Worm (Caenorhabditis elegans) whole organism, late embryonic: Measurements from ENCODE around the gene F32D8.13.

Experiments used
- Y22D7AL.16 ChIP-seq: sonication (generic microtip); optimal IDR thresholded peaks from 2 replicates; lab custom pipeline; 2016; ENCODE audit warnings: missing genetic modification characterization, missing compliant biosample characterization
- ama-1 ChIP-seq: fragments of 150-350 bp; optimal IDR thresholded peaks from 2 replicates; lab custom pipeline; 2014
- ceh-19 ChIP-seq: fragments of 200-800 bp; sonication (Bioruptor generic); optimal IDR thresholded peaks from 2 replicates; lab custom pipeline; 2018; ENCODE audit warnings: mild to moderate bottlenecking, missing genetic modification characterization, missing compliant biosample characterization
- ceh-2 ChIP-seq: sonication (generic microtip); optimal IDR thresholded peaks from 2 replicates; lab custom pipeline; 2016; ENCODE audit warnings: missing genotype, missing genetic modification characterization, missing compliant biosample characterization
- ceh-31 ChIP-seq: sonication (generic microtip); optimal IDR thresholded peaks from 2 replicates; lab custom pipeline; 2016; ENCODE audit warnings: missing genetic modification characterization, missing compliant biosample characterization
- dmd-4 ChIP-seq: sonication (generic microtip); optimal IDR thresholded peaks from 2 replicates; lab custom pipeline; 2016; ENCODE audit warnings: borderline replicate concordance, missing genetic modification characterization, missing compliant biosample characterization
- hlh-15 ChIP-seq: sonication (generic microtip); optimal IDR thresholded peaks from 2 replicates; lab custom pipeline; 2016; ENCODE audit warnings: missing genetic modification characterization, missing compliant biosample characterization
- lin-11 ChIP-seq: fragments of 200-800 bp; sonication (Bioruptor generic); optimal IDR thresholded peaks from 2 replicates; lab custom pipeline; 2018; ENCODE audit warnings: mild to moderate bottlenecking, missing genetic modification characterization, missing compliant biosample characterization
- madf-2 ChIP-seq: sonication (generic microtip); optimal IDR thresholded peaks from 2 replicates; lab custom pipeline; 2017; ENCODE audit warnings: missing genetic modification characterization, missing compliant biosample characterization
- odd-2 ChIP-seq: sonication (generic microtip); optimal IDR thresholded peaks from 2 replicates; lab custom pipeline; 2017; ENCODE audit warnings: antibody characterized with exemption, mild to moderate bottlenecking, missing genetic modification characterization, missing compliant biosample characterization
- pha-4 ChIP-seq: fragments of 150-350 bp; optimal IDR thresholded peaks from 2 replicates; lab custom pipeline; 2018; ENCODE audit warnings: missing biosample characterization, missing genetic modification reagents, missing genetic modification characterization
- sox-4 ChIP-seq: sonication (generic microtip); optimal IDR thresholded peaks from 2 replicates; lab custom pipeline; 2017; ENCODE audit warnings: mild to moderate bottlenecking, missing genetic modification characterization, inconsistent platforms, missing compliant biosample characterization
- tbx-7 ChIP-seq: sonication (generic microtip); optimal IDR thresholded peaks from 2 replicates; lab custom pipeline; 2016; ENCODE audit warnings: missing genotype, missing genetic modification characterization, missing compliant biosample characterization
- unc-86 ChIP-seq: sonication (generic microtip); optimal IDR thresholded peaks from 2 replicates; lab custom pipeline; 2016; ENCODE audit warnings: missing genetic modification characterization, missing compliant biosample characterization

DNA sequence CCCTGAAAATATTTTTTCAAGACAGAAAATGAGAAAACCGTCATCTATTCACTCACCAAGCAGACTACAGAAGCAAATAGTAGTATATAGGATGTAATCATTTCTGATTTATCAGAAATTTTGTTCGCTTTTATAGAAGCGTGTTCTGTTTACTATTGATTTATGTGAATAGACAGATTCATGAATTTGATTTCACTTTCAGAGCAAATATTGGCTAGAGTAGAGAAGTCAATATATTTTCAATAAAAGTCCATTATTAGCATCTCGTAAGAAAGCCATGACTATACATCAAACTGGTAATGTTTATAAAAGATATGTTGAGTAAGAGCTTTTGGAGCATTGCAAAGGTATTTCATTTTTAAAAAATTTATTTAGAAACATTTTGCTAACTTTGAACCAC is 34.8 kb upstream of the F32D8.13 start, which contains the start of gene scvp-1:
- TF ChIP-seq unc-86 (tag; lab: Kevin White, UChicago) (no peak), ceh-31 (tag; lab: Kevin White, UChicago) (no peak), pha-4 (no peak), ama-1 (lab: Kevin White, UChicago) (no peak), hlh-15 (no peak), lin-11 (tag; lab: Kevin White, UChicago) (no peak), odd-2 (tag; lab: Kevin White, UChicago) (no peak), tbx-7 (tag; lab: Kevin White, UChicago) (no peak), Y22D7AL.16 (tag; lab: Kevin White, UChicago) (no peak), madf-2 (tag; lab: Kevin White, UChicago) (no peak), sox-4 (no peak), ceh-2 (tag; lab: Kevin White, UChicago) (no peak), ceh-19 (GFP tag; lab: Kevin White, UChicago) (no peak), dmd-4 (tag; lab: Kevin White, UChicago) (no peak)
